Fruit fly (Drosophila melanogaster) whole organism, embryonic: ENCODE measurements around the gene CG10584.

ENCODE experiments used
- Abd-B ChIP-seq: fragments of 200-800 bp; sonication (Bioruptor generic); optimal IDR thresholded peaks from 2 replicates; lab custom pipeline; 2018; ENCODE audit warnings: missing biosample characterization, mild to moderate bottlenecking, missing genetic modification characterization, moderate library complexity
- Bdp1 ChIP-seq: fragments of 200-800 bp; sonication (Bioruptor generic); optimal IDR thresholded peaks from 3 replicates; lab custom pipeline; 2016; ENCODE audit warnings: missing biosample characterization, missing genetic modification characterization
- Bteb2 ChIP-seq: fragments of 200-800 bp; sonication (Bioruptor generic); optimal IDR thresholded peaks from 2 replicates; lab custom pipeline; 2016; ENCODE audit warnings: missing biosample characterization, missing genetic modification characterization
- CG1024 ChIP-seq: fragments of 200-800 bp; sonication (Bioruptor generic); IDR thresholded peaks from 2 replicates; pipeline ENCODE4 v1.3.6; 2022; ENCODE audit warnings: missing biosample characterization, missing genetic modification characterization
- CG11093 ChIP-seq: fragments of 200-800 bp; sonication (Bioruptor generic); IDR thresholded peaks from 3 replicates; pipeline ENCODE4 v1.3.6; 2022; ENCODE audit warnings: missing biosample characterization, missing genetic modification characterization
- CG12769 ChIP-seq: fragments of 200-800 bp; sonication (Bioruptor generic); optimal IDR thresholded peaks from 2 replicates; lab custom pipeline; 2019; ENCODE audit warnings: missing biosample characterization, mild to moderate bottlenecking, missing genetic modification characterization, moderate library complexity
- CG14667 ChIP-seq: fragments of 200-800 bp; sonication (Bioruptor generic); IDR thresholded peaks from 2 replicates; pipeline ENCODE4 v1.3.6; 2022; ENCODE audit warnings: missing biosample characterization, missing genetic modification characterization
- CG14710 ChIP-seq: fragments of 200-800 bp; sonication (Bioruptor generic); optimal IDR thresholded peaks from 3 replicates; lab custom pipeline; 2019; ENCODE audit warnings: missing biosample characterization, mild to moderate bottlenecking, missing genetic modification characterization, moderate library complexity
- CG17385 ChIP-seq: fragments of 200-800 bp; sonication (Bioruptor generic); optimal IDR thresholded peaks from 3 replicates; lab custom pipeline; 2018; ENCODE audit warnings: missing biosample characterization, mild to moderate bottlenecking, missing genetic modification characterization
- CG1792 ChIP-seq: fragments of 200-800 bp; sonication (Bioruptor generic); optimal IDR thresholded peaks from 2 replicates; lab custom pipeline; 2016; ENCODE audit warnings: missing biosample characterization, missing genetic modification characterization
- CG18619 ChIP-seq: fragments of 200-800 bp; sonication (Bioruptor generic); optimal IDR thresholded peaks from 3 replicates; lab custom pipeline; 2017; ENCODE audit warnings: missing biosample characterization, mild to moderate bottlenecking, missing genetic modification characterization
- CG30431 ChIP-seq: fragments of 200-800 bp; sonication (Bioruptor generic); optimal IDR thresholded peaks from 2 replicates; lab custom pipeline; 2017; ENCODE audit warnings: missing biosample characterization, missing genetic modification characterization
- CG4282 ChIP-seq: fragments of 200-800 bp; sonication (Bioruptor generic); optimal IDR thresholded peaks from 2 replicates; lab custom pipeline; 2016; ENCODE audit warnings: missing biosample characterization, missing genetic modification characterization
- CG7963 ChIP-seq: fragments of 200-800 bp; sonication (Bioruptor generic); IDR thresholded peaks from 3 replicates; pipeline ENCODE4 v1.3.6; 2022; ENCODE audit warnings: missing biosample characterization, missing genetic modification characterization; ENCODE audit not compliant: partially characterized antibody
- Dek ChIP-seq: fragments of 200-800 bp; sonication (Bioruptor generic); optimal IDR thresholded peaks from 3 replicates; lab custom pipeline; 2019; ENCODE audit warnings: missing biosample characterization, mild to moderate bottlenecking, missing genetic modification characterization, moderate library complexity
- H15 ChIP-seq: fragments of 200-800 bp; sonication (Bioruptor generic); IDR thresholded peaks from 3 replicates; pipeline ENCODE4 v1.3.6; 2022; ENCODE audit warnings: missing biosample characterization, missing genetic modification characterization
- Med ChIP-seq: fragments of 200-800 bp; sonication (Bioruptor generic); peaks from one replicate; lab custom pipeline; 2016; ENCODE audit warnings: missing biosample characterization, missing genetic modification characterization, mild to moderate bottlenecking, inconsistent platforms, moderate library complexity
- NfI ChIP-seq: fragments of 200-800 bp; sonication (Bioruptor generic); optimal IDR thresholded peaks from 3 replicates; lab custom pipeline; 2018; ENCODE audit warnings: missing biosample characterization, mild to moderate bottlenecking, missing genetic modification characterization, moderate library complexity
- Pdp1 ChIP-seq, 2 experiments: fragments of 200-800 bp; sonication (Bioruptor generic); optimal IDR thresholded peaks; 3 replicates each; lab custom pipeline; 2016; ENCODE audit warnings: missing biosample characterization in 2 of 2, missing genetic modification characterization in 2 of 2, mild to moderate bottlenecking in 1 of 2, moderate library complexity in 1 of 2
- Rx ChIP-seq: fragments of 200-800 bp; sonication (Bioruptor generic); IDR thresholded peaks from 2 replicates; pipeline ENCODE4 v1.3.6; 2022; ENCODE audit warnings: missing biosample characterization, missing genetic modification characterization
- Sry-β ChIP-seq: fragments of 200-800 bp; sonication (Bioruptor generic); optimal IDR thresholded peaks from 2 replicates; lab custom pipeline; 2018; ENCODE audit warnings: missing biosample characterization, mild to moderate bottlenecking, missing genetic modification characterization, moderate library complexity
- Taf1 ChIP-seq: fragments of 200-800 bp; sonication (Bioruptor generic); IDR thresholded peaks from 2 replicates; pipeline ENCODE4 v1.3.6; 2022; ENCODE audit warnings: missing biosample characterization, missing genetic modification characterization
- chinmo ChIP-seq: fragments of 200-800 bp; sonication (Bioruptor generic); IDR thresholded peaks from 4 replicates; pipeline ENCODE4 v1.3.6; 2022; ENCODE audit warnings: missing biosample characterization, missing genetic modification characterization; ENCODE audit not compliant: partially characterized antibody
- ci ChIP-seq: fragments of 200-800 bp; sonication (Bioruptor generic); IDR thresholded peaks from 3 replicates; pipeline ENCODE4 v1.3.6; 2022; ENCODE audit warnings: missing biosample characterization, missing genetic modification characterization
- croc ChIP-seq: fragments of 200-800 bp; sonication (Bioruptor generic); conservative IDR thresholded peaks from 3 replicates; pipeline ENCODE4 v1.3.6; 2022; ENCODE audit warnings: missing biosample characterization, missing genetic modification characterization
- crol ChIP-seq: fragments of 200-800 bp; sonication (Bioruptor generic); IDR thresholded peaks from 2 replicates; pipeline ENCODE4 v1.3.6; 2022; ENCODE audit warnings: missing biosample characterization, missing genetic modification characterization
- exex ChIP-seq: fragments of 200-800 bp; sonication (Bioruptor generic); optimal IDR thresholded peaks from 4 replicates; lab custom pipeline; 2018; ENCODE audit warnings: missing biosample characterization, mild to moderate bottlenecking, missing genetic modification characterization, moderate library complexity
- eyg ChIP-seq: fragments of 200-800 bp; sonication (Bioruptor generic); optimal IDR thresholded peaks from 3 replicates; lab custom pipeline; 2016; ENCODE audit warnings: missing biosample characterization, missing genetic modification characterization
- fd96Cb ChIP-seq: fragments of 200-800 bp; sonication (Bioruptor generic); optimal IDR thresholded peaks from 2 replicates; lab custom pipeline; 2018; ENCODE audit warnings: missing biosample characterization, mild to moderate bottlenecking, missing genetic modification characterization, moderate library complexity
- gt ChIP-seq: fragments of 200-800 bp; sonication (Bioruptor generic); IDR thresholded peaks from 2 replicates; pipeline ENCODE4 v1.3.6; 2022; ENCODE audit warnings: missing biosample characterization, missing genetic modification characterization
- ham ChIP-seq: fragments of 200-800 bp; sonication (Bioruptor generic); IDR thresholded peaks from 2 replicates; pipeline ENCODE4 v1.3.6; 2022; ENCODE audit warnings: missing biosample characterization, missing genetic modification characterization
- lilli ChIP-seq: fragments of 200-800 bp; sonication (Bioruptor generic); optimal IDR thresholded peaks from 3 replicates; lab custom pipeline; 2016; ENCODE audit warnings: missing biosample characterization, missing genetic modification characterization
- maf-S ChIP-seq: fragments of 200-800 bp; sonication (Bioruptor generic); optimal IDR thresholded peaks from 2 replicates; lab custom pipeline; 2016; ENCODE audit warnings: missing biosample characterization, missing genetic modification characterization
- pan ChIP-seq, 4 experiments: fragments of >200 bp in 3 of 4; fragments of 200-800 bp in 1 of 4; sonication (Bioruptor generic) in 1 of 4; optimal IDR thresholded peaks in 3 of 4; IDR thresholded peaks in 1 of 4; 2 replicates each; pipeline versions ENCODE4 v1.3.6 to Lab custom; 2017 to 2022; ENCODE audit warnings: missing biosample characterization in 2 of 4, missing genetic modification characterization in 2 of 4, mixed read lengths in 1 of 4
- rib ChIP-seq: fragments of 200-800 bp; sonication (Bioruptor generic); IDR thresholded peaks from 2 replicates; pipeline ENCODE4 v1.3.6; 2022; ENCODE audit warnings: missing biosample characterization, missing genetic modification characterization
- row ChIP-seq: fragments of 200-800 bp; sonication (Bioruptor generic); IDR thresholded peaks from 3 replicates; pipeline ENCODE4 v1.3.6; 2022; ENCODE audit warnings: missing biosample characterization, missing genetic modification characterization
- salm ChIP-seq: fragments of 200-800 bp; sonication (Bioruptor generic); optimal IDR thresholded peaks from 2 replicates; lab custom pipeline; 2018; ENCODE audit warnings: missing biosample characterization, mild to moderate bottlenecking, missing genetic modification characterization
- sd ChIP-seq: fragments of 200-800 bp; sonication (Bioruptor generic); optimal IDR thresholded peaks from 3 replicates; lab custom pipeline; 2018; ENCODE audit warnings: missing biosample characterization, mild to moderate bottlenecking, missing genetic modification characterization, moderate library complexity
- sens ChIP-seq: fragments of 200-800 bp; sonication (Bioruptor generic); peaks from one replicate; lab custom pipeline; 2016; ENCODE audit warnings: missing biosample characterization, missing genetic modification characterization
- slbo ChIP-seq: fragments of 200-800 bp; sonication (Bioruptor generic); IDR thresholded peaks from 2 replicates; pipeline ENCODE4 v1.3.6; 2022; ENCODE audit warnings: missing biosample characterization, missing genetic modification characterization
- stc ChIP-seq: fragments of 200-800 bp; sonication (Bioruptor generic); IDR thresholded peaks from 2 replicates; pipeline ENCODE4 v1.3.6; 2022; ENCODE audit warnings: missing biosample characterization, missing genetic modification characterization
- vnd ChIP-seq: fragments of 200-800 bp; sonication (Bioruptor generic); IDR thresholded peaks from 3 replicates; pipeline ENCODE4 v1.3.6; 2022; ENCODE audit warnings: missing biosample characterization, missing genetic modification characterization; ENCODE audit not compliant: partially characterized antibody
- vvl ChIP-seq: fragments of 200-800 bp; sonication (Bioruptor generic); IDR thresholded peaks from 2 replicates; pipeline ENCODE4 v1.3.6; 2022; ENCODE audit warnings: missing biosample characterization, missing genetic modification characterization
- wdn ChIP-seq: fragments of 200-800 bp; sonication (Bioruptor generic); IDR thresholded peaks from 2 replicates; pipeline ENCODE4 v1.3.6; 2022; ENCODE audit warnings: missing biosample characterization, missing genetic modification characterization
- z ChIP-seq: fragments of 200-800 bp; sonication (Bioruptor generic); IDR thresholded peaks from 3 replicates; pipeline ENCODE4 v1.3.6; 2022; ENCODE audit warnings: missing biosample characterization, missing genetic modification characterization
- zfh2 ChIP-seq: fragments of 200-800 bp; sonication (Bioruptor generic); optimal IDR thresholded peaks from 2 replicates; lab custom pipeline; 2016; ENCODE audit warnings: missing biosample characterization, missing genetic modification characterization

Gene CG10584

dm6 chr3L:21041952-21042933 is 11.1 kb upstream of the CG10584 start (continued):
- TF ChIP-seq CG11093 (GFP tag; lab: Robert Waterston, UW) (no peak), H15 (GFP tag; lab: Robert Waterston, UW) (peak; percentile 18; the same call in 1 of the 3 replicates), wdn (GFP tag; lab: Robert Waterston, UW) (no peak), lilli (GFP tag; lab: Kevin White, UChicago) (peak; percentile 30), CG7963 (no peak), CG18619 (GFP tag; lab: Kevin White, UChicago) (no peak), Taf1 (0 out of 2 replicates have a peak, but pooled peaks have one; percentile 20), exex (no peak), eyg (GFP tag; lab: Kevin White, UChicago) (no peak), Bdp1 (GFP tag; lab: Kevin White, UChicago) (no peak), NfI (GFP tag; lab: Kevin White, UChicago) (no peak)

- TF ChIP-seq Pdp1 (GFP tag; optimal IDR thresholded peaks at IDR 0.05; lab: Kevin White, UChicago): peak in 1 of 2 experiments; percentile 26
- peak; percentile 25; the same call in 1 of the 2 replicates for TF ChIP-seq rib
- TF ChIP-seq sd: peak; percentile 37
- TF ChIP-seq gt: 0 out of 2 replicates have a peak, but pooled peaks have one; percentile 8
- peak; percentile 80 for TF ChIP-seq CG12769 (tag; lab: Kevin White, UChicago)
- TF ChIP-seq ham (GFP tag; lab: Robert Waterston, UW): no peak
- TF ChIP-seq fd96Cb (tag; lab: Kevin White, UChicago): no peak
- TF ChIP-seq CG17385 (GFP tag; lab: Kevin White, UChicago): peak; percentile 43
- peak; percentile 40 for TF ChIP-seq vvl (GFP tag; lab: Robert Waterston, UW)
- no peak for TF ChIP-seq CG11093 (GFP tag; lab: Robert Waterston, UW)
- TF ChIP-seq z (GFP tag; lab: Robert Waterston, UW): 0 out of 3 replicates have a peak, but pooled peaks have one; percentile 13
- TF ChIP-seq ci (GFP tag; lab: Robert Waterston, UW): 0 out of 3 replicates have a peak, but pooled peaks have one; percentile 7
- peak; percentile 29 for TF ChIP-seq sens (GFP tag; lab: Kevin White, UChicago)
- peak; percentile 51 for TF ChIP-seq slbo
- no peak for TF ChIP-seq pan (optimal IDR thresholded peaks at IDR 0.05; lab: Kevin White, UChicago)
- peak in 1 of 2 experiments; percentile 22 for TF ChIP-seq pan (GFP tag; optimal IDR thresholded peaks at IDR 0.05 in 1 of 2, IDR thresholded peaks at IDR 0.05 in 1 of 2)
- peak; percentile 94 for TF ChIP-seq crol
- TF ChIP-seq CG4282 (GFP tag; lab: Kevin White, UChicago): no peak
- no peak for TF ChIP-seq stc (GFP tag; lab: Robert Waterston, UW)
- TF ChIP-seq Bteb2 (GFP tag; lab: Kevin White, UChicago): no peak
- TF ChIP-seq Rx (GFP tag; lab: Robert Waterston, UW): no peak
- peak; percentile 43 for TF ChIP-seq Sry-β (GFP tag; lab: Kevin White, UChicago)
- TF ChIP-seq chinmo (GFP tag; lab: Robert Waterston, UW): peak; percentile 51; the same call in 1 of the 4 replicates
- TF ChIP-seq row (GFP tag; lab: Robert Waterston, UW): 0 out of 3 replicates have a peak, but pooled peaks have one; percentile 12
- peak; percentile 51 for TF ChIP-seq Med
- TF ChIP-seq Abd-B (GFP tag; lab: Kevin White, UChicago): peak; percentile 19
Observed at dm6 chr3L:21040831-21041230, 9.7 kb upstream of the CG10584 start.

- TF ChIP-seq vnd (GFP tag; lab: Robert Waterston, UW) (no peak), CG30431 (GFP tag; lab: Kevin White, UChicago) (no peak), CG14710 (tag; lab: Kevin White, UChicago) (peak; percentile 81), Dek (tag; lab: Kevin White, UChicago) (peak; percentile 67), CG1792 (GFP tag; lab: Kevin White, UChicago) (no peak), row (GFP tag; lab: Robert Waterston, UW) (peak; percentile 85), zfh2 (GFP tag; lab: Kevin White, UChicago) (peak; percentile 36), CG1024 (GFP tag; lab: Robert Waterston, UW) (no peak), CG14667 (GFP tag; lab: Robert Waterston, UW) (peak; percentile 49; the same call in 1 of the 2 replicates), ci (GFP tag; lab: Robert Waterston, UW) (peak; percentile 82), maf-S (GFP tag; lab: Kevin White, UChicago) (peak; percentile 54), croc (GFP tag; lab: Robert Waterston, UW) (peak; percentile 30; the same call in 2 of the 3 replicates), salm (tag; lab: Kevin White, UChicago) (peak; percentile 55)
Observed at dm6 chr3L:21037404-21037803, 6.2 kb upstream of the CG10584 start.
